Fruit fly (Drosophila melanogaster): ENCODE data around the gene CG1146.

CG1146 gene

DNA sequence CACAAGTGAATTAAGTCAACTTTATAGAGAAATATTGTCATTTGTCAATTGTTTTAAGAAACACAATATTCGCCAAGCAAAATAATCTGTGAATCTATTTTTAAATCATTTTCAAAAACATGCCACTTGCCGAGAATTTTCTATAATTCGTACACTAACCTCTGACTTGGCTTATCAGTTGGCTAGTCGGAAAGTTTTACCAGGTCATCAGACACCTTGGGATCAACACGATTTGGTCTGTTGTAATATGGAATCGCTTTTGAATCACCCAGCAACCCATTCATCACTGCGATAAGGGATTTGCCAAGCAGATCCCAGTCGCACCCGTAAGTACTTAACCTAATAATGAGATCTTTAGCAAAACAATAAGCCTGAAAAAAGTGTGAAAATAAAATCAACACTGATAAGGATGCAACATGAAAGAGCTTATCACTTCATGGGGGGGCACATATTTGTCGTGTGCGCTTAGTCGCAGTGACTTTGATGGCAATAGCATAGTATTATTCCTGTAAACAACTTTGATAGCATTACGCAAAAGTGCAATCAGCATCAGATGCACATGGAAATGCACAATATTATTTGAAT is 15.5 kb downstream of the CG1146 start:
- TF ChIP-seq noc (tag; optimal IDR thresholded peaks at IDR 0.05): no peak

DNA sequence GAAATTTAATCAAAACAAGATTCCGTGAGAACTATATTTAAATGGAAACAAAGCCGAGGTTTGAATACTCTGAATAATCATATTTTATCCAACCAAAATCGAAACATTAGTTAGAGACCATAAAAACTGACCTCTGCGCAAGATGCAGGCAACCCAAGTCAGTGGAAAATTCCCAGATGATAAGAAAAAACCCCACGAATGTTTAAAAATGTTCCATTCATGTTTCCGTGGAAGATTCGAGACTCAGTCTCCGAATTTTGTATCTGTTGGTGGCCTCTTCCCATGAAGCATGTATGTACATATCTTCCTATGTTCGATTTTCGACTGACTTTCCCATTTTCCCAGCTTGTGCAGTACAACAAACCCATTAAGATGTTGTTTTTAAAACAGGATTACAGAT is 16.2 kb downstream of the CG1146 start:
- TF ChIP-seq noc (tag; optimal IDR thresholded peaks at IDR 0.05): no peak

DNA sequence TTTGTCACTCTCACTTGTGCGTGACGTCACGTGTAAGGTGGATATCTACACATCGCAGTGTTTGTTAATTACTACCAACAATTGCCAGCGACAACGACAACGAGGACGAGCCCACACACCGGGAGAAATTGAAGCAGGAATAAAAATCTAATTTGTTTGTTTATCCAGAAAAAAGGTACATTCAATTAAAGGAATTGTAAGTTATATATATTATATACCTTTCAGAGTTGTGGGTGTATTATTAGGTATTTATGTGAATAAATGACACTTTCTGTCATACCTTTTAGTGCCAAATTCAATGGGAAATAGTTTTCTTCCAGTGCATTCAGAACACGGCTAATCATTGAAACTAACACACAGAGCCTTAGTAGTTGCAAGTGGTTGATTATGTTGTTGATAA is 26.6 kb downstream of the CG1146 start:
- TF ChIP-seq noc (tag; optimal IDR thresholded peaks at IDR 0.05): no peak

DNA sequence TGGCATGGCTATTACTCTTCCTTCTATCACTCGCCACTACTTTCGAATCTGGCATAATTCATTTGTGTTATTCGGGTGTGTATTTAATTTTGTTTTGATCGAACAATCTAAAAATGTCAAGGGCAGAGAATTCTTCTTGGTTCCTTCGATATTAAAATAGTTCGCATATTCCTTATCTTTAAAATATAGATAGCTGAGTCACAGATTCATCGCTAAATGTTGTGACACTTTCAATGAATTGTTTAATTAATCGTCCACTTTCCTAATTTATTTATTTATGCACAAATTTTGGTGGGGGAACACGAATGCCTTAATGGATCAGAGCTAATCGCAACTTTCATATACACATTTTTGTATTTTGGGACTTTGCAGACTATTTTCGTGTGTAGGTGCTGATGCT is 38.3 kb downstream of the CG1146 start, which contains the start of gene CG32295:
Gene CG32295, minus strand, starts transcription at position 101 of the 400 bp plus-strand sequence.
- no peak for TF ChIP-seq noc (tag; optimal IDR thresholded peaks at IDR 0.05)

DNA sequence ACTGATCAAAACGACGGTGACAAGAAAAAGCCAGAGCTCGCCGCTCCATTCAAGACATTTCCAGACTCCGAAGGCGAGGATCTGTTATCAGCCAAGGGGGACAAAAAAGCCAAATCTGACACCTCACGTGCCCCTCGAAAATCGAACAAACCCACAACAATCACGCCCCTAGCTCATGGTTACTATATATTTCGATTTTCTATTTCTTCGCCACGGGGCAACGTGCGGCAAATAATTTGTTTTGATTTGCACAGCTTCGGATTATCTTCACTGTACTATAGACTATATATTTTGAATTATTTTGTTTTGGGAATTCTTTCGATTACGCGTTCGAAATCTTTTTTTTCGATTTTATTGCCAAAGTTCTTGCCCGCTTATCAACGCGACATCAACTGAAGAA is 41.5 kb downstream of the CG1146 start:
- peak; percentile 18 for TF ChIP-seq noc (tag; optimal IDR thresholded peaks at IDR 0.05)

DNA sequence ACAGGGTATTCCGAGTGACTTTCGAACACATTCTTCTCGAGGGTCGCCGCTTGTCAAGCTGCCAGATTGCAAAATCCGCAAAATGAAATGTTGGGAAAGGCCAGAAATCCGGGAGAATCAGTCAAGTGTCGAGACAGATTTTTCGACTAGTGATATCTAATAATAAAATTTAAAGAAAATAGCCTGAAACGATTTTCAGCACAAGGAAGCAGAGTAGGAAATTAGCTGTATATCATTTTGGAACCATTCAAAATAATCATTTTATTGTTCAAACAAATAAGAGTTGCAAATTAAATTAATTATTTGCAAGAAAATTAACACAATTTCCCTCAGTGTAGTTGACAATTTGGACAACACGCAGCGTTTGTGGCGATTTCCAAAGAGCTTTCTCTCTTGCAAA is 42.0 kb downstream of the CG1146 start:
- no peak for TF ChIP-seq noc (tag; optimal IDR thresholded peaks at IDR 0.05)

DNA sequence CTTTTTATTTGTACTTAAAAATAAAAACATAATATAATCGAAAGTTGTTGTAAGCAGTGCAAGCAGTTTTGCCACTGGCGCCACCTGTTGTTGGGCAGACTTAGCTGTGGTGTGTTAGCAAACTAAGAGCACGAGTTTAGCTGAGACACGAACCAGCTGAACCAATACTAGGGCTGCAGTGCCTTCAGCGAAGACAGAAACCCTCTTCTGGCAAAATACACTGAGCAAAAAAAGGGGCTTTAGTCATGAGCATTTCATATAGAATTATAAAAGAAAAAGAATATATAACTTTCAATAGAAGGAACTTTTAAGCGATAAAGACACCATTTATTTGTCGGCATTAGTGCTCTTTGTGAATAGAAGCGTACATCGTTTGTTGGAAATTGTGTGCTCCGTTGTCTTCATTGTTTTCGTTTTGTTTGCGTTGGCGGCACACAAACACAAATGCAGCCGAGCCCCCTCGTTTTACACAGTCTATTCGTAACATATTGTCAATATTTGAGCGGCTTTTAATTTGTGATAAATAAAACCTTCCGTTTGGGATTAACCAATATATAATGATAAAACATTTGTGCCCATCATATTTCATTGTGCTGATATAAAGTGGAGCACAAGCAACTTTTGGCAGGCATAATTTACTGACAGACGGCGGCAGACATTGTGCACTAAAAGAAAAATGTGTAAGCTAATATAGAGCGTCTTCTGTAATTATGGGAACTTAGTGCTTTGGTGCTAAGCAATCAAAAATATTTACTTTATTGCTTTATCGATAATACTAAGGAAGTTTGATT is 43.0 kb downstream of the CG1146 start:
- peak; percentile 45 for TF ChIP-seq noc (tag; optimal IDR thresholded peaks at IDR 0.05)

DNA sequence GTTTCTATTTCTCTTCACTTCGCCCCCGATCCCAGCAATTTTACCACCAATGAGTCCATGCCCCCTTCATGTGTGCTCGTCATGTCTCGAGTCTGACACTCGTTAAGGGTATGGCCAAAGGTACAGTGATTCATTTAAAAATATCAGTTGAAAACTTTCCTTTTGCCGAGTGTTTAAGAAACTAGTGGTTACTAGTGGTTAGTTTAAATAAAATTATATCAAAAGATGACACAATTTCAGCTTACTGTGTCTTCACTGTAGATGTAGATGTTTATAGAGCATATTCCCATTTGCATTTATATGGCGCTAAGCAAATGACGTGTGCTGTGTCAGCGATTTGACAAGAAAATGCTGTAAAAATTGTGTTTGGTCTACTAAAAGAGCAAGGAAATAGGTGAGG is 43.8 kb downstream of the CG1146 start:
- no peak for TF ChIP-seq noc (tag; optimal IDR thresholded peaks at IDR 0.05)

DNA sequence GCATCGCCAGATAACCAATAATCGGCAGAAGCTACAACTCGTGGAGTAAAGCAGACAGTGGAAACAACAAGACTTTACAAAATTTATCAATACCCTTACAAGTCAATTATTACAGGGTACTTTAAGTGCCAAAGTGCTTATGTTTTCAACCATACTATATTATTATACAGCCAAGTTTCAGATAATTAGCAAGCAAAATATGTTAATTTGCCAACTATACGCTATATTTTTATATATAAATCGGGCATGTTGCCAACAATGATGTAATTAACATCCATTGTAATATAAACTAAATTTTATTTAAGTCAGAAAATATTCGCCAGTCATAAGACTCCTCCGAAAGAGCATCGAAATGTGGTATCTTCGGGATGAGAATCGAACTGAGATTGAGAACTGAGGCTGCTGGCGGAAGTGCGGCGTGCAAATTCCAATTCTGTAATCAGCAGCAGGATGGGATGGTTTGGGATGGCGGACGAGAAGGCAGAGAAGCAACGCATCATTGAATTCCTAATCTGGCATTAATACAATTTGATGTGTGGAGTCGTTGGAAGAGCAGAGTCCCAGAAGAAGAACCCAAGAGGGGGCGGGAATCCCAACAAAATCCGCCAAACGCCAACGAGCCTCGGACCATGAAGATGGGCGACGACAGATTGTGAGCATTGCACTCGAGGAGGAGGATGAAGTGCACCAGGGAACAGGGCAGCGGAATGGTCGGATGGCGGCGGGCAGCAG is 44.6 kb downstream of the CG1146 start:
- TF ChIP-seq noc (tag; optimal IDR thresholded peaks at IDR 0.05): no peak

DNA sequence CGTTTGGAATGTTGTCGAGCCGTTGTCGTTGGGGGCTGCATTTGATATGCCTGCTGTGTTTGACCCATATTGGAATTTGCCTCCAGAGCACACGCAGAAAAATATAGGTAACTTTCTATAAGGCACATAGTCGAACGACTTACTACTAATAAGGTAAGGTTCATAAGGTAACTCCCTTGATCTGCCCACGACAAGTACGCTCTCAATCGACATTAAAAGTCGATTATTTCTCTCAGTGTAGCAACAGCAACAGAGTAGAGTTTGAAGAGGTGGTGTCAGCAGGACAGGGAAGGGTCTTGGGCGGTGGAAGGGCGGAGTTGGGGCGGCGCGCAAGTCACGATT is 45.1 kb downstream of the CG1146 start:
- TF ChIP-seq noc (tag; optimal IDR thresholded peaks at IDR 0.05): no peak

DNA sequence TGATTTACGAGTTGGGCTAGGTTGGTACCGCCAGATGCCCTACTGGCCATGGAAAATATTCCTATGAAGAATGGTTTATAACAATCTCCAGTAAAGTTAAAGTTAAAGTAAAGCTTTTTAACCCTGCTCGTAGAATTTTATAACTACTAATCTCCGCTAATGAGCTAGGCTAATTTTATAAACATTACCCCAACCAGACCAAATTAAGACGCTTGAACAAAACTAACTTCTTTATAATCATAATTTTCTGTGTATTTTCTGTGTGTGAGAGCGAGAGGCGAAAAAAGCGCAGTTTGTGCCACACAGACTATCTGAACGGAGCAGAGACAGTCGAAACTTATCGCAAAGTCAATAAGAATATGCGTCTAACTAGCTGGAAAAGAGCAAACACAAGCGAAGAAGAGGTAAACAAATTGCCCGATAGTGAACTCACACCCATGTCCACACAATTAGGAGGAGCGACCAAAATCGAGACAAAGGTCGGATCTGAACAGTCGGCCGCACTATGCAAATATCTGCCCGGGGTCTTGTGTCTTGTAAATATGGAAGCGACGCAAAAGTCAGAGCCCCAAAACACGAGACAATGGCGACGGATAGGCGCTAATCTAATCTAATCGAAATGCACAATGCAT is 48.5 kb downstream of the CG1146 start:
- peak; percentile 90 for TF ChIP-seq noc (tag; optimal IDR thresholded peaks at IDR 0.05)

DNA sequence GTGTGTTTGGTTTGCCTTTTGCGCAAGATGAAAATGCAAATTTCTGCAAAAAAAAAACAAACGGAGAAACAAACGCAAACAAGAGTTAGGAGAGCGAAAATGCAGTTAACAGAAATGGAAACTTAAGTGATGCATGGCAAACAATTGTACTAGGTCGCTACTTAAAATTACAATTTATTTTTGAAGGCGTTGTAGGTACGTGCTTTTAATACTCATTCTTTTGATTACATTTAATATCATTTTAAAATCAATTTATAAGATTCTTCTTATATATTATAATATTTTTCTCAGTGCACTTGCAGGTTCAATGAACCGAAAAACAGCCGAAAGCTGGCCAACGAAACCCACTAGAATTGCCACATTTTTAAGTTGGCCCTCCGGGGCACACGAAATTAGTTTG is 52.8 kb downstream of the CG1146 start:
- TF ChIP-seq noc (tag; optimal IDR thresholded peaks at IDR 0.05): no peak
